Fruit fly (Drosophila melanogaster): ENCODE measurements around the gene Tbh.

The Tbh gene

DNA sequence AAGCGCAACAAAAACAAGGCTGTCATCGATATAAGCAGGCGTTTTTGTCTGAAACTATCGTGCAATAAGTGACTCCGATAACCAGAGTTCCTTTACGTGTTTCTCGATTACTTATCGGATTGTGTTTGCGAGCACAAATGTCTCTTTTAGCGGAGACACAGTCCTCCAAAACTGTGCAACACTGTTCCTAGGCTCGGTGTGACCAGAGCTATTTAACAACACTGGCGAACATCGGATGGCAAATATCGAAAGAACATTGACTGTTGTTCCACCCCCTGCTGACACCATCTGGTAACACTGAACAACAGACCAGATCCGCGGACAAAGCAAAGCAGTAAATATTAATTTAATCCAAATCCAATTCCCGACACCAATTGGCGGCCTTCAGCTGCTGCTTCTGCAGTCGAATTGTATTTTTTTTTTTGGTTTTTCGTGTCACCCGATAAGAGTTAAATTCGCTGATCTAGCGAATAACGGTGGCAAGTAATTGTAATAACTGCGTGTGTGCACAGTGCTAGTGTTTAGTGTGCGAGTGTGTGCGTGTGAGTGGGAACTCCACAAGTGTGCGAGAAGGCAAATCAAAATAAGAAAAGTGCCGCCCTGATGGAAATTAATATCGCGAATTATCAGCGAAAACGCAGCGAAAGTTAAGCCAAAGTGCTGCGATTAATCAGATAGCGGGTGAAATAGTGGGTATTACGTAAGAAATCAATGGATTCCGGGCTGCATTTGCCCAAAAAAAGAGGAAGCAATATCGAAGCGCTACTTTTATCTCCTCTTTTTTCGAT lies 66.1 kb downstream of the Tbh start, which contains the start of gene mys (continued):
- 0 out of 2 replicates have a peak, but pooled peaks have one; percentile 16 for TF ChIP-seq Ada2b (GFP tag; IDR thresholded peaks at IDR 0.05)
- TF ChIP-seq CG14014 (GFP tag; IDR thresholded peaks at IDR 0.05): peak; percentile 62; the same call in 1 of the 2 replicates
- TF ChIP-seq Fer3 (tag; optimal IDR thresholded peaks at IDR 0.05): peak; percentile 55
- TF ChIP-seq CG30020 (tag; optimal IDR thresholded peaks at IDR 0.05): peak; percentile 3
- peak; percentile 36 for TF ChIP-seq crc (GFP tag; optimal IDR thresholded peaks at IDR 0.05)
- peak; percentile 90 for TF ChIP-seq ato (GFP tag; IDR thresholded peaks at IDR 0.05; ENCODE audit: partially characterized antibody)
- no peak for TF ChIP-seq Vsx1 (GFP tag; optimal IDR thresholded peaks at IDR 0.05)
- peak; percentile 35 for TF ChIP-seq btn (GFP tag; optimal IDR thresholded peaks at IDR 0.05)
- TF ChIP-seq CG7745 (tag; optimal IDR thresholded peaks at IDR 0.05): no peak
- TF ChIP-seq mld (GFP tag; IDR thresholded peaks at IDR 0.05; ENCODE audit: partially characterized antibody): peak; percentile 89
- peak; percentile 84 for TF ChIP-seq Antp (GFP tag; optimal IDR thresholded peaks at IDR 0.05)
- peak; percentile 23 for TF ChIP-seq CG12071 (GFP tag; optimal IDR thresholded peaks at IDR 0.05)
- peak; percentile 21 for TF ChIP-seq CG17568 (GFP tag; optimal IDR thresholded peaks at IDR 0.05)
- peak; percentile 73 for TF ChIP-seq BtbVII (GFP tag; optimal IDR thresholded peaks at IDR 0.05)
- peak; percentile 42 for TF ChIP-seq slou (GFP tag; optimal IDR thresholded peaks at IDR 0.05)
- TF ChIP-seq CG17328 (GFP tag; IDR thresholded peaks at IDR 0.05): 0 out of 2 replicates have a peak, but pooled peaks have one; percentile 41
- no peak for TF ChIP-seq CG4424 (GFP tag; optimal IDR thresholded peaks at IDR 0.05)
- TF ChIP-seq ranshi (GFP tag; IDR thresholded peaks at IDR 0.05): peak; percentile 58
- TF ChIP-seq CG13123 (GFP tag; optimal IDR thresholded peaks at IDR 0.05): peak; percentile 2
- peak; percentile 78 for TF ChIP-seq CHES-1-like (GFP tag; optimal IDR thresholded peaks at IDR 0.05)
- no peak for TF ChIP-seq jing (GFP tag; optimal IDR thresholded peaks at IDR 0.05)
- TF ChIP-seq CG4404 (GFP tag; IDR thresholded peaks at IDR 0.05): peak; percentile 52
- TF ChIP-seq D19B (GFP tag; optimal IDR thresholded peaks at IDR 0.05): no peak
- peak; percentile 48 for TF ChIP-seq grau (tag; optimal IDR thresholded peaks at IDR 0.05)
- peak; percentile 63 for TF ChIP-seq row (GFP tag; IDR thresholded peaks at IDR 0.05)
- peak; percentile 64 for TF ChIP-seq Xrp1 (GFP tag; IDR thresholded peaks at IDR 0.05)
- peak; percentile 20 for TF ChIP-seq CG8388 (GFP tag; optimal IDR thresholded peaks at IDR 0.05)
- peak; percentile 71 for TF ChIP-seq CG4282 (GFP tag; optimal IDR thresholded peaks at IDR 0.05)
- no peak; the same call in 1 of the 2 replicates for TF ChIP-seq Nf-YA (GFP tag; IDR thresholded peaks at IDR 0.05)
- TF ChIP-seq Stat92E (GFP tag; optimal IDR thresholded peaks at IDR 0.05): no peak
- peak; percentile 31 for TF ChIP-seq onecut (GFP tag; IDR thresholded peaks at IDR 0.05)
- TF ChIP-seq gt (GFP tag; IDR thresholded peaks at IDR 0.05): no peak; the same call in 1 of the 2 replicates
- peak; percentile 73 for TF ChIP-seq CG11247 (GFP tag; IDR thresholded peaks at IDR 0.05)
- TF ChIP-seq z (GFP tag; IDR thresholded peaks at IDR 0.05): peak; percentile 71; the same call in 2 of the 3 replicates
- peak; percentile 98 for TF ChIP-seq Neu2 (GFP tag; optimal IDR thresholded peaks at IDR 0.05; ENCODE audit: borderline replicate concordance)
- no peak for TF ChIP-seq CG10979 (tag; optimal IDR thresholded peaks at IDR 0.05)
- TF ChIP-seq CG7357 (GFP tag; IDR thresholded peaks at IDR 0.05): no peak
- TF ChIP-seq CG6765 (GFP tag; optimal IDR thresholded peaks at IDR 0.05): peak; percentile 69
- no peak for TF ChIP-seq CG4328 (GFP tag; optimal IDR thresholded peaks at IDR 0.05)
- TF ChIP-seq CG1832 (GFP tag; optimal IDR thresholded peaks at IDR 0.05): no peak
- TF ChIP-seq CG12155 (GFP tag; optimal IDR thresholded peaks at IDR 0.05): peak; percentile 78
- no peak for TF ChIP-seq CG3726 (GFP tag; IDR thresholded peaks at IDR 0.05)
- no peak for TF ChIP-seq Tbp (GFP tag; optimal IDR thresholded peaks at IDR 0.05)
- TF ChIP-seq CkIIα-i1 (GFP tag; IDR thresholded peaks at IDR 0.05): no peak
- no peak for TF ChIP-seq Deaf1 (tag; optimal IDR thresholded peaks at IDR 0.05)
- peak; percentile 84 for TF ChIP-seq HLHmδ (GFP tag; optimal IDR thresholded peaks at IDR 0.05)
- TF ChIP-seq sug (tag; optimal IDR thresholded peaks at IDR 0.05): peak; percentile 77
- peak; percentile 55 for TF ChIP-seq Six4 (GFP tag; optimal IDR thresholded peaks at IDR 0.05)
- no peak for TF ChIP-seq dimm (GFP tag; IDR thresholded peaks at IDR 0.05)

Data from whole organism, embryonic.